Worm (Caenorhabditis elegans) whole organism, young adult: ENCODE results near the gene polk-1.

ENCODE experiments used
- B0336.3 ChIP-seq: fragments of 200-800 bp; sonication (Bioruptor generic); IDR thresholded peaks from 2 replicates; pipeline ENCODE4 v1.3.6; 2022; ENCODE audit warnings: missing genetic modification characterization, missing compliant biosample characterization
- C06A6.2 ChIP-seq: fragments of 200-800 bp; sonication (Bioruptor generic); conservative IDR thresholded peaks from 2 replicates; pipeline ENCODE4 v1.3.6; 2022; ENCODE audit warnings: missing genetic modification characterization, missing compliant biosample characterization
- D2030.7 ChIP-seq: fragments of 200-800 bp; sonication (Bioruptor generic); IDR thresholded peaks from 2 replicates; pipeline ENCODE4 v1.3.6; 2022; ENCODE audit warnings: missing genetic modification reagents, missing genetic modification characterization, missing compliant biosample characterization
- F22D6.2 ChIP-seq: sonication (generic microtip); optimal IDR thresholded peaks from 2 replicates; lab custom pipeline; 2016; ENCODE audit warnings: mild to moderate bottlenecking, missing genetic modification characterization, missing compliant biosample characterization
- F37B4.10 ChIP-seq: fragments of 200-800 bp; sonication (Bioruptor generic); IDR thresholded peaks from 2 replicates; pipeline ENCODE4 v1.3.6; 2022; ENCODE audit warnings: missing genetic modification characterization, missing compliant biosample characterization
- K11D2.4 ChIP-seq: fragments of 200-800 bp; sonication (Bioruptor generic); IDR thresholded peaks from 2 replicates; pipeline ENCODE4 v1.3.6; 2022; ENCODE audit warnings: missing genetic modification reagents, missing genetic modification characterization, missing compliant biosample characterization
- T07F8.4 ChIP-seq: sonication (generic microtip); optimal IDR thresholded peaks from 2 replicates; lab custom pipeline; 2016; ENCODE audit warnings: mild to moderate bottlenecking, missing genetic modification characterization, moderate library complexity, missing compliant biosample characterization
- Y67H2A.10 ChIP-seq: fragments of 200-800 bp; sonication (Bioruptor generic); conservative IDR thresholded peaks from 2 replicates; pipeline ENCODE4 v1.3.6; 2022; ENCODE audit warnings: missing genetic modification reagents, missing genetic modification characterization, missing compliant biosample characterization
- Y95B8A.8 ChIP-seq: fragments of 200-800 bp; sonication (Bioruptor generic); IDR thresholded peaks from 2 replicates; pipeline ENCODE4 v1.3.6; 2022; ENCODE audit warnings: missing genetic modification reagents, missing genetic modification characterization, missing compliant biosample characterization
- ama-1 ChIP-seq, 3 experiments: fragments of 150-350 bp in 1 of 3; sonication (generic microtip) in 2 of 3; optimal IDR thresholded peaks; 2 replicates each; lab custom pipeline; 2014 to 2018; ENCODE audit warnings: missing biosample characterization in 2 of 3, missing genetic modification characterization in 2 of 3, missing genetic modification reagents in 2 of 3
- aptf-3 ChIP-seq: fragments of 200-800 bp; sonication (Bioruptor generic); IDR thresholded peaks from 2 replicates; pipeline ENCODE4 v1.3.6; 2022; ENCODE audit warnings: missing genetic modification characterization, missing compliant biosample characterization
- atf-7 ChIP-seq: sonication (generic microtip); optimal IDR thresholded peaks from 2 replicates; lab custom pipeline; 2017; ENCODE audit warnings: mild to moderate bottlenecking, missing genetic modification characterization, missing compliant biosample characterization
- attf-6 ChIP-seq: fragments of 200-800 bp; sonication (Bioruptor generic); IDR thresholded peaks from 2 replicates; pipeline ENCODE4 v1.3.6; 2022; ENCODE audit warnings: missing genetic modification reagents, missing genetic modification characterization, missing compliant biosample characterization
- ccch-3 ChIP-seq: fragments of 200-800 bp; sonication (Bioruptor generic); optimal IDR thresholded peaks from 2 replicates; lab custom pipeline; 2018; ENCODE audit warnings: mild to moderate bottlenecking, missing genetic modification characterization, missing compliant biosample characterization
- ceh-27 ChIP-seq: fragments of 200-800 bp; sonication (Bioruptor generic); optimal IDR thresholded peaks from 2 replicates; lab custom pipeline; 2018; ENCODE audit warnings: mild to moderate bottlenecking, missing genetic modification characterization, moderate library complexity, missing compliant biosample characterization
- ceh-40 ChIP-seq: fragments of 200-800 bp; sonication (Bioruptor generic); IDR thresholded peaks from 2 replicates; pipeline ENCODE4 v1.3.6; 2022; ENCODE audit warnings: missing genetic modification characterization, missing compliant biosample characterization
- ceh-79 ChIP-seq: sonication (generic microtip); optimal IDR thresholded peaks from 2 replicates; lab custom pipeline; 2017; ENCODE audit warnings: mild to moderate bottlenecking, missing genetic modification characterization, missing compliant biosample characterization
- chd-7 ChIP-seq: sonication (generic microtip); optimal IDR thresholded peaks from 2 replicates; lab custom pipeline; 2016; ENCODE audit warnings: mild to moderate bottlenecking, missing genetic modification characterization, moderate library complexity, missing compliant biosample characterization
- ekl-4 ChIP-seq: fragments of 200-800 bp; sonication (Bioruptor generic); IDR thresholded peaks from 2 replicates; pipeline ENCODE4 v1.3.6; 2022; ENCODE audit warnings: missing genetic modification reagents, missing genetic modification characterization, missing compliant biosample characterization
- gei-17 ChIP-seq: fragments of 200-800 bp; sonication (Bioruptor generic); optimal IDR thresholded peaks from 2 replicates; lab custom pipeline; 2018; ENCODE audit warnings: mild to moderate bottlenecking, missing genetic modification characterization, missing compliant biosample characterization
- hrde-1 ChIP-seq: sonication (generic microtip); optimal IDR thresholded peaks from 2 replicates; lab custom pipeline; 2016; ENCODE audit warnings: missing genetic modification characterization, mild to moderate bottlenecking, missing compliant biosample characterization, moderate library complexity, missing genotype, missing genetic modification reagents, borderline replicate concordance
- lag-1 ChIP-seq: fragments of 200-800 bp; sonication (Bioruptor generic); IDR thresholded peaks from 2 replicates; pipeline ENCODE4 v1.3.6; 2022; ENCODE audit warnings: missing genetic modification reagents, missing genetic modification characterization, missing compliant biosample characterization
- lin-26 ChIP-seq: fragments of 200-800 bp; sonication (Bioruptor generic); IDR thresholded peaks from 2 replicates; pipeline ENCODE4 v1.3.6; 2022; ENCODE audit warnings: missing genetic modification reagents, missing genetic modification characterization, missing compliant biosample characterization
- lin-40 ChIP-seq: sonication (generic microtip); optimal IDR thresholded peaks from 2 replicates; lab custom pipeline; 2016; ENCODE audit warnings: missing genetic modification characterization, mild to moderate bottlenecking, missing compliant biosample characterization, missing genotype, missing genetic modification reagents
- lin-54 ChIP-seq: fragments of 200-800 bp; sonication (Bioruptor generic); optimal IDR thresholded peaks from 2 replicates; lab custom pipeline; 2018; ENCODE audit warnings: mild to moderate bottlenecking, missing genetic modification characterization, missing compliant biosample characterization
- mcd-1 ChIP-seq: fragments of 200-800 bp; sonication (Bioruptor generic); IDR thresholded peaks from 2 replicates; pipeline ENCODE4 v1.3.6; 2022; ENCODE audit warnings: missing genetic modification reagents, missing genetic modification characterization, missing compliant biosample characterization
- mel-28 ChIP-seq: sonication (generic microtip); optimal IDR thresholded peaks from 2 replicates; lab custom pipeline; 2016; ENCODE audit warnings: borderline replicate concordance, mild to moderate bottlenecking, missing genetic modification characterization, missing compliant biosample characterization
- mxl-1 ChIP-seq: sonication (generic microtip); optimal IDR thresholded peaks from 2 replicates; lab custom pipeline; 2016; ENCODE audit warnings: missing genetic modification characterization, missing compliant biosample characterization
- nfya-1 ChIP-seq: sonication (generic microtip); optimal IDR thresholded peaks from 2 replicates; lab custom pipeline; 2017; ENCODE audit warnings: antibody characterized with exemption, missing compliant biosample characterization, missing genetic modification characterization, borderline replicate concordance; ENCODE audit not compliant: insufficient read depth
- nfyb-1 ChIP-seq: fragments of 200-800 bp; sonication (Bioruptor generic); IDR thresholded peaks from 2 replicates; pipeline ENCODE4 v1.3.6; 2022; ENCODE audit warnings: missing genetic modification reagents, missing genetic modification characterization, missing compliant biosample characterization
- nhr-120 ChIP-seq: fragments of 200-800 bp; sonication (Bioruptor generic); IDR thresholded peaks from 2 replicates; pipeline ENCODE4 v1.3.6; 2022; ENCODE audit warnings: missing genetic modification characterization, missing compliant biosample characterization
- nhr-179 ChIP-seq: sonication (generic microtip); optimal IDR thresholded peaks from 2 replicates; lab custom pipeline; 2016; ENCODE audit warnings: mild to moderate bottlenecking, missing genetic modification characterization, missing compliant biosample characterization
- nhr-80 ChIP-seq: sonication (generic microtip); optimal IDR thresholded peaks from 2 replicates; lab custom pipeline; 2016; ENCODE audit warnings: missing genetic modification characterization, missing compliant biosample characterization
- nhr-90 ChIP-seq: sonication (generic microtip); optimal IDR thresholded peaks from 2 replicates; lab custom pipeline; 2016; ENCODE audit warnings: missing genotype, mild to moderate bottlenecking, missing genetic modification characterization, missing compliant biosample characterization
- rcor-1 ChIP-seq: fragments of 200-800 bp; sonication (Bioruptor generic); IDR thresholded peaks from 2 replicates; pipeline ENCODE4 v1.3.6; 2022; ENCODE audit warnings: missing genetic modification reagents, missing genetic modification characterization, missing compliant biosample characterization
- rec-8 ChIP-seq, 2 experiments: sonication (generic microtip); optimal IDR thresholded peaks; 2 replicates each; lab custom pipeline; 2016; ENCODE audit warnings: mild to moderate bottlenecking in 2 of 2, missing genetic modification characterization in 2 of 2, missing genetic modification reagents in 2 of 2, missing genotype in 2 of 2, missing biosample characterization in 1 of 2, missing compliant biosample characterization in 1 of 2, moderate library complexity in 1 of 2
- repo-1 ChIP-seq: sonication (generic microtip); optimal IDR thresholded peaks from 2 replicates; lab custom pipeline; 2017; ENCODE audit warnings: mild to moderate bottlenecking, missing genetic modification characterization, missing compliant biosample characterization
- rpc-1 ChIP-seq, 2 experiments: fragments of 150-350 bp in 1 of 2; sonication (generic microtip) in 1 of 2; optimal IDR thresholded peaks; 2 replicates each; lab custom pipeline; 2014 to 2018; ENCODE audit warnings: missing biosample characterization in 1 of 2, missing genetic modification characterization in 1 of 2, missing genetic modification reagents in 1 of 2, missing genotype in 1 of 2
- snpc-1.1 ChIP-seq: sonication (generic microtip); optimal IDR thresholded peaks from 2 replicates; lab custom pipeline; 2017; ENCODE audit warnings: missing genetic modification characterization, mild to moderate bottlenecking, missing compliant biosample characterization, antibody characterized with exemption, moderate library complexity, missing genotype, missing genetic modification reagents; ENCODE audit not compliant: insufficient read depth
- snpc-4 ChIP-seq, 5 experiments: fragments of 150-350 bp in 1 of 5; sonication (generic microtip) in 4 of 5; optimal IDR thresholded peaks; 2 replicates each; lab custom pipeline; 2014 to 2018; ENCODE audit warnings: missing genetic modification characterization in 5 of 5, missing biosample characterization in 3 of 5, antibody characterized with exemption in 2 of 5, mild to moderate bottlenecking in 2 of 5, missing compliant biosample characterization in 2 of 5, missing genotype in 2 of 5, moderate library complexity in 2 of 5, missing genetic modification reagents in 1 of 5
- sptf-2 ChIP-seq: fragments of 200-800 bp; sonication (Bioruptor generic); optimal IDR thresholded peaks from 2 replicates; lab custom pipeline; 2018; ENCODE audit warnings: mild to moderate bottlenecking, missing genetic modification characterization, missing compliant biosample characterization
- tbp1 ChIP-seq: fragments of 200-800 bp; sonication (Bioruptor generic); optimal IDR thresholded peaks from 2 replicates; lab custom pipeline; 2018; ENCODE audit warnings: mild to moderate bottlenecking, missing genetic modification characterization, missing compliant biosample characterization
- tbx-9 ChIP-seq: sonication (generic microtip); optimal IDR thresholded peaks from 2 replicates; lab custom pipeline; 2016; ENCODE audit warnings: borderline replicate concordance, missing genetic modification characterization, inconsistent platforms, missing compliant biosample characterization
- ztf-18 ChIP-seq: sonication (generic microtip); optimal IDR thresholded peaks from 2 replicates; lab custom pipeline; 2016; ENCODE audit warnings: missing genotype, mild to moderate bottlenecking, missing genetic modification characterization, missing compliant biosample characterization
- ztf-22 ChIP-seq: fragments of 200-800 bp; sonication (Bioruptor generic); optimal IDR thresholded peaks from 2 replicates; lab custom pipeline; 2018; ENCODE audit warnings: mild to moderate bottlenecking, missing genetic modification characterization, moderate library complexity, missing compliant biosample characterization
- ztf-25 ChIP-seq: fragments of 200-800 bp; sonication (Bioruptor generic); IDR thresholded peaks from 2 replicates; pipeline ENCODE4 v1.3.6; 2022; ENCODE audit warnings: missing genetic modification reagents, missing genetic modification characterization, missing compliant biosample characterization
- ztf-6 ChIP-seq: fragments of 200-800 bp; sonication (Bioruptor generic); IDR thresholded peaks from 2 replicates; pipeline ENCODE4 v1.3.6; 2022; ENCODE audit warnings: missing genetic modification reagents, missing genetic modification characterization, missing compliant biosample characterization

The polk-1 gene

ce11 chrIII:8658367-8658761 is 30.0 kb upstream of the polk-1 start (continued):
- TF ChIP-seq lag-1 (GFP tag; lab: Robert Waterston, UW), result no peak
- 0 out of 2 replicates have a peak, but pooled peaks have one; percentile 18 for TF ChIP-seq ekl-4 (GFP tag; lab: Robert Waterston, UW)
- peak; percentile 25 for TF ChIP-seq ztf-18 (tag; lab: Kevin White, UChicago)
- peak; percentile 46; the same call in 1 of the 2 replicates for TF ChIP-seq mcd-1 (GFP tag; lab: Robert Waterston, UW)
- peak; percentile 88 for TF ChIP-seq chd-7 (tag; lab: Kevin White, UChicago)
- TF ChIP-seq rcor-1 (GFP tag; lab: Robert Waterston, UW), result no peak
- TF ChIP-seq D2030.7 (GFP tag; lab: Robert Waterston, UW), result no peak
- TF ChIP-seq B0336.3 (GFP tag; lab: Robert Waterston, UW), result peak; percentile 91
- no peak for TF ChIP-seq nfya-1 (tag; lab: Kevin White, UChicago)
- no peak for TF ChIP-seq lin-26 (GFP tag; lab: Robert Waterston, UW)
- TF ChIP-seq tbx-9 (tag; lab: Kevin White, UChicago), result no peak
- TF ChIP-seq ceh-79, result no peak
- no peak for TF ChIP-seq Y67H2A.10 (GFP tag; lab: Robert Waterston, UW)
- no peak for TF ChIP-seq snpc-4 (GFP tag; optimal IDR thresholded peaks at IDR 0.05; lab: Kevin White, UChicago)
- peak in 3 of 4 experiments; percentile 52 to 64 (median 60) for TF ChIP-seq snpc-4 (tag; optimal IDR thresholded peaks at IDR 0.05; lab: Kevin White, UChicago)
- TF ChIP-seq tbp1 (GFP tag; lab: Kevin White, UChicago), result peak; percentile 68
- TF ChIP-seq nfyb-1 (GFP tag; lab: Robert Waterston, UW), result peak; percentile 72; the same call in 1 of the 2 replicates
- no peak for TF ChIP-seq mxl-1
- no peak for TF ChIP-seq rpc-1 (optimal IDR thresholded peaks at IDR 0.05; lab: Kevin White, UChicago)
- no peak for TF ChIP-seq rpc-1 (tag; optimal IDR thresholded peaks at IDR 0.05; lab: Kevin White, UChicago)
- no peak for TF ChIP-seq F37B4.10 (GFP tag; lab: Robert Waterston, UW)
- TF ChIP-seq sptf-2 (GFP tag; lab: Kevin White, UChicago), result no peak
- TF ChIP-seq T07F8.4 (tag; lab: Kevin White, UChicago), result no peak
- no peak for TF ChIP-seq Y95B8A.8 (GFP tag; lab: Robert Waterston, UW)
- TF ChIP-seq atf-7, result peak; percentile 77
- TF ChIP-seq ztf-6 (GFP tag; lab: Robert Waterston, UW), result no peak
- no peak for TF ChIP-seq attf-6 (GFP tag; lab: Robert Waterston, UW)
- TF ChIP-seq nhr-120 (GFP tag; lab: Robert Waterston, UW), result no peak
- peak; percentile 24 for TF ChIP-seq lin-54 (GFP tag; lab: Kevin White, UChicago)
- TF ChIP-seq repo-1, result peak; percentile 51
- peak; percentile 91 for TF ChIP-seq lin-40
- no peak for TF ChIP-seq ccch-3
- peak; percentile 81 for TF ChIP-seq nhr-80
- no peak for TF ChIP-seq mel-28 (tag; lab: Kevin White, UChicago)
- no peak for TF ChIP-seq aptf-3 (GFP tag; lab: Robert Waterston, UW)
- no peak for TF ChIP-seq rec-8 (tag; optimal IDR thresholded peaks at IDR 0.05; lab: Kevin White, UChicago)
- peak; percentile 38 for TF ChIP-seq nhr-90 (tag; lab: Kevin White, UChicago)
- TF ChIP-seq nhr-179, result no peak
- TF ChIP-seq ztf-25 (GFP tag; lab: Robert Waterston, UW), result no peak
- TF ChIP-seq ceh-27 (GFP tag; lab: Kevin White, UChicago), result peak; percentile 46
- peak; percentile 9 for TF ChIP-seq ama-1 (optimal IDR thresholded peaks at IDR 0.05; lab: Kevin White, UChicago)
- no peak for TF ChIP-seq ama-1 (GFP tag; optimal IDR thresholded peaks at IDR 0.05; lab: Kevin White, UChicago)
- peak; percentile 64 for TF ChIP-seq ztf-22 (GFP tag; lab: Kevin White, UChicago)
- peak; percentile 80 for TF ChIP-seq F22D6.2
- TF ChIP-seq C06A6.2 (GFP tag; lab: Robert Waterston, UW), result peak; percentile 64; the same call in 1 of the 2 replicates
- no peak for TF ChIP-seq snpc-1.1 (tag; lab: Kevin White, UChicago)
- peak; percentile 60 for TF ChIP-seq gei-17
- TF ChIP-seq ceh-40 (GFP tag; lab: Robert Waterston, UW), result no peak
- peak; percentile 74 for TF ChIP-seq K11D2.4 (GFP tag; lab: Robert Waterston, UW)
- no peak for TF ChIP-seq hrde-1 (tag; lab: Kevin White, UChicago)
